Fruit fly (Drosophila melanogaster): ENCODE measurements around the gene CG33710.

Gene CG33710

DNA sequence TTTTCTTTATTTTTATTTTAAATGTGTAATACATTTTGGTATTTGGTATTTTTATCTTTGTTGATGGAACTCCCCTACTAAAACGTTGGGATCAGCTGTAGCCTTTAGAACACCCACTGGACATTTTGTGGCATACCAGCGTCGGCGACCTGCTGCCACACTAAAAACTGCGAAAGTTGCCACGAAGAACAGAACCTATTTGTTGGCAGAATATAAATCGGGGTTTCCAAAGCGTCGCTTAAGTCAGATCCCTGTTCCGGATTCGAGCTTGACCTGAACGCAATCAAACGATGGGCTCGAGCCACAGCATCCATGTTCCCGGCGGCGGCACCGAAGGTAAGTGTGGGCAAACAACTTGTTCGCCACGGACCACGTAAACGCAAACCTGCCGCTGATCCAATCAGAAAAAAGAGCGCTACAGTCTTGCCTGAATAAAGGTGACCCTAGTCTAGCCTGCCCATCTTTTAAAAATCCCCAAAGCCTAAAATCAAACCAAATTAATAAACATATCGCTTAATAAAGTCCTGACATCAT is 27.8 kb downstream of the CG33710 start, which contains the start of gene Grasp65 (continued):
- TF ChIP-seq Dp (GFP tag; optimal IDR thresholded peaks at IDR 0.05) = peak; percentile 3
- TF ChIP-seq bbx (GFP tag; IDR thresholded peaks at IDR 0.05; ENCODE audit: partially characterized antibody) = peak; percentile 40; the same call in 1 of the 2 replicates
- TF ChIP-seq Rx (GFP tag; IDR thresholded peaks at IDR 0.05) = no peak
- peak; percentile 61 for TF ChIP-seq Med (GFP tag)
- TF ChIP-seq Spps (tag; optimal IDR thresholded peaks at IDR 0.05) = no peak
- peak; percentile 58 for TF ChIP-seq kah (GFP tag; optimal IDR thresholded peaks at IDR 0.05)
- peak; percentile 23; the same call in 1 of the 2 replicates for TF ChIP-seq Atf6 (GFP tag; IDR thresholded peaks at IDR 0.05)
- peak; percentile 61 for TF ChIP-seq row (GFP tag; IDR thresholded peaks at IDR 0.05)
- peak; percentile 30 for TF ChIP-seq CG17829 (tag; optimal IDR thresholded peaks at IDR 0.05)
- TF ChIP-seq CG31441 (GFP tag; IDR thresholded peaks at IDR 0.05) = peak; percentile 29; the same call in 1 of the 2 replicates
- TF ChIP-seq CG11695 (GFP tag; IDR thresholded peaks at IDR 0.05) = no peak
- TF ChIP-seq CG32532 (GFP tag; IDR thresholded peaks at IDR 0.05) = peak; percentile 18; the same call in 1 of the 2 replicates
- TF ChIP-seq CG10267 (tag; optimal IDR thresholded peaks at IDR 0.05) = peak; percentile 59
- no peak for TF ChIP-seq lilli (GFP tag; optimal IDR thresholded peaks at IDR 0.05)
- TF ChIP-seq HmgZ (tag; optimal IDR thresholded peaks at IDR 0.05) = peak; percentile 53
- peak; percentile 4 for TF ChIP-seq Sin3A (optimal IDR thresholded peaks at IDR 0.05)
- TF ChIP-seq CG9797 (GFP tag; optimal IDR thresholded peaks at IDR 0.05) = peak; percentile 81
- peak; percentile 66 for TF ChIP-seq pzg (GFP tag; optimal IDR thresholded peaks at IDR 0.05)
- no peak for TF ChIP-seq ftz-f1 (GFP tag; optimal IDR thresholded peaks at IDR 0.05)
- TF ChIP-seq MBD-R2 (GFP tag; IDR thresholded peaks at IDR 0.05) = peak; percentile 87
- TF ChIP-seq Dbx (GFP tag; IDR thresholded peaks at IDR 0.05) = no peak
- peak; percentile 51; the same call in 1 of the 2 replicates for TF ChIP-seq CG13287 (GFP tag; IDR thresholded peaks at IDR 0.05; ENCODE audit: partially characterized antibody)
- 0 out of 2 replicates have a peak, but pooled peaks have one; percentile 29 for TF ChIP-seq CG32772 (GFP tag; IDR thresholded peaks at IDR 0.05)
- peak; percentile 17; the same call in 1 of the 2 replicates for TF ChIP-seq Xrp1 (GFP tag; IDR thresholded peaks at IDR 0.05)
- peak; percentile 96 for TF ChIP-seq wek (GFP tag; optimal IDR thresholded peaks at IDR 0.05)
- peak; percentile 33 for TF ChIP-seq CG14710 (tag; optimal IDR thresholded peaks at IDR 0.05)
- no peak for TF ChIP-seq CrebB (tag; optimal IDR thresholded peaks at IDR 0.05)
- TF ChIP-seq nom (GFP tag; optimal IDR thresholded peaks at IDR 0.05) = peak; percentile 45
- TF ChIP-seq crp (GFP tag; optimal IDR thresholded peaks at IDR 0.05) = peak; percentile 15 to 91
- TF ChIP-seq CG14441 (GFP tag; IDR thresholded peaks at IDR 0.05) = 0 out of 2 replicates have a peak, but pooled peaks have one; percentile 15
- TF ChIP-seq Pdp1 (GFP tag; optimal IDR thresholded peaks at IDR 0.05) = peak in 1 of 2 experiments; percentile 14
- TF ChIP-seq CG17328 (GFP tag; IDR thresholded peaks at IDR 0.05) = 0 out of 2 replicates have a peak, but pooled peaks have one; percentile 14
- TF ChIP-seq CG2199 (GFP tag; IDR thresholded peaks at IDR 0.05) = no peak
- TF ChIP-seq sd (tag; optimal IDR thresholded peaks at IDR 0.05) = peak; percentile 56
- peak; percentile 32 for TF ChIP-seq tap (tag; optimal IDR thresholded peaks at IDR 0.05)
- peak; percentile 83 for TF ChIP-seq YL-1 (GFP tag; optimal IDR thresholded peaks at IDR 0.05)
- TF ChIP-seq CG16863 (GFP tag; optimal IDR thresholded peaks at IDR 0.05) = no peak
- TF ChIP-seq gem (tag; optimal IDR thresholded peaks at IDR 0.05) = peak; percentile 38

All from whole organism, embryonic.